Worm (Caenorhabditis elegans): Measurements from ENCODE around the gene ZC84.1.

DNA sequence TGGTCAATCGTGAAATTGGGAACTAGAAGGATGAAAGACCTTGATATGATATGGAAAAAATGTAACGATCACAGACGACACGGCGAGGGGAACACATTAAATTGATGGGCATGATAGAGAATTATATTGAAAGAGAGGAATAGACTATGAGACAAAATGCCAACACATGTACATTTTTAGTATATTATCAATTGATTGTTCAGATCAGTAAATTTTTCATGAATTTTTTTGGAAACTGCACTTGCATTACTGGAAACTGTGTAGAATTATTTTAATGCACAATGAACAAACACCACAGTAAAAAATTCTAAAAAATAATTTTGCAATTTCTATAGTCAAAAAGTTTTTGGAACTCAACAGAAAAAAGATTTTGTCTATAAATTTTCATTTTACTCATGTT, 32.8 kb downstream of the ZC84.1 start:
- TF ChIP-seq sdz-12 (GFP tag; optimal IDR thresholded peaks at IDR 0.05) (no peak), lin-13 (GFP tag; optimal IDR thresholded peaks at IDR 0.05) (no peak), zag-1 (tag; optimal IDR thresholded peaks at IDR 0.05) (no peak), spr-1 (tag; optimal IDR thresholded peaks at IDR 0.05) (no peak), ceh-44 (GFP tag; IDR thresholded peaks at IDR 0.05) (no peak), ama-1 (optimal IDR thresholded peaks at IDR 0.05) (no peak), hmg-1.1 (GFP tag; IDR thresholded peaks at IDR 0.05) (no peak), nhr-77 (tag; optimal IDR thresholded peaks at IDR 0.05) (no peak), unc-130 (GFP tag; optimal IDR thresholded peaks at IDR 0.05) (no peak), Y48G9A.11 (GFP tag; IDR thresholded peaks at IDR 0.05) (no peak), nhr-48 (tag; optimal IDR thresholded peaks at IDR 0.05) (no peak)

All from whole organism, L4 larva.